Worm (Caenorhabditis elegans) whole organism, late embryonic: ENCODE measurements around the gene H01G02.3.

Source experiments
- K09A11.1 ChIP-seq: sonication (generic microtip); optimal IDR thresholded peaks from 2 replicates; lab custom pipeline; 2017; ENCODE audit warnings: antibody characterized with exemption, mild to moderate bottlenecking, missing genetic modification characterization, missing compliant biosample characterization; ENCODE audit not compliant: insufficient read depth
- ama-1 ChIP-seq: fragments of 150-350 bp; optimal IDR thresholded peaks from 2 replicates; lab custom pipeline; 2014
- ceh-18 ChIP-seq: sonication (generic microtip); optimal IDR thresholded peaks from 2 replicates; lab custom pipeline; 2016; ENCODE audit warnings: missing genetic modification characterization, missing compliant biosample characterization
- ceh-30 ChIP-seq: fragments of 150-350 bp; optimal IDR thresholded peaks from 2 replicates; lab custom pipeline; 2014; ENCODE audit warnings: missing biosample characterization, missing genetic modification characterization
- ceh-48 ChIP-seq: sonication (generic microtip); optimal IDR thresholded peaks from 2 replicates; lab custom pipeline; 2016; ENCODE audit warnings: missing genetic modification characterization, inconsistent platforms, missing compliant biosample characterization
- ceh-9 ChIP-seq: sonication (generic microtip); optimal IDR thresholded peaks from 2 replicates; lab custom pipeline; 2016; ENCODE audit warnings: mild to moderate bottlenecking, missing genetic modification characterization, inconsistent platforms, missing compliant biosample characterization
- dmd-4 ChIP-seq: sonication (generic microtip); optimal IDR thresholded peaks from 2 replicates; lab custom pipeline; 2016; ENCODE audit warnings: borderline replicate concordance, missing genetic modification characterization, missing compliant biosample characterization
- dve-1 ChIP-seq: sonication (generic microtip); optimal IDR thresholded peaks from 2 replicates; lab custom pipeline; 2017; ENCODE audit warnings: antibody characterized with exemption, mild to moderate bottlenecking, missing genetic modification characterization, missing compliant biosample characterization
- hlh-30 ChIP-seq: sonication (generic microtip); optimal IDR thresholded peaks from 2 replicates; lab custom pipeline; 2017; ENCODE audit warnings: antibody characterized with exemption, missing genetic modification characterization, missing compliant biosample characterization; ENCODE audit not compliant: insufficient read depth
- hlh-8 ChIP-seq: sonication (generic microtip); optimal IDR thresholded peaks from 2 replicates; lab custom pipeline; 2016; ENCODE audit warnings: missing genotype, missing genetic modification characterization, missing compliant biosample characterization
- npax-4 ChIP-seq: sonication (generic microtip); optimal IDR thresholded peaks from 2 replicates; lab custom pipeline; 2016; ENCODE audit warnings: missing genetic modification characterization, missing compliant biosample characterization
- sdc-2 ChIP-seq: sonication (generic microtip); optimal IDR thresholded peaks from 2 replicates; lab custom pipeline; 2016; ENCODE audit warnings: missing genotype, missing genetic modification characterization, missing compliant biosample characterization
- tbx-7 ChIP-seq: sonication (generic microtip); optimal IDR thresholded peaks from 2 replicates; lab custom pipeline; 2016; ENCODE audit warnings: missing genotype, missing genetic modification characterization, missing compliant biosample characterization
- zip-5 ChIP-seq: sonication (generic microtip); optimal IDR thresholded peaks from 2 replicates; lab custom pipeline; 2016; ENCODE audit warnings: missing genetic modification characterization, missing compliant biosample characterization

DNA sequence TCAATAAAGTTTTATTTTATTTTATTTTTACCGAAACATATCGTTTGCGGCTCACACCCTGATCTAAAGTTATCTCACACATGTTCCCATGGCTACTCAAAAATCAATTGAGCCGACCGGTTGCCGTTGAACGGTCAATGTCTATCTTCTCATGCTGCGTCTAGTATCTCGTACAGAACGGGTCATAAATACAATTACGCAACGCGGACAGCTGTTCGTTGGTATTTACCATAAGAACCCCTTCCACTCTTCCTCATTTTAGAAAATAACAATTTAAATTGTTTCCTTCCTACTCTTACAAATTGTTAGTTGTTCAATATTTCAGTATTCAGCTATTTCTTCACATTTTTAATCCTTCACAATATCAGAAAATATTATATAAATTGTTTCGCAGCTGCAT lies 48.6 kb downstream of the H01G02.3 start:
- no peak for TF ChIP-seq sdc-2
- no peak for TF ChIP-seq dmd-4
- no peak for TF ChIP-seq tbx-7 (tag; lab: Kevin White, UChicago)
- TF ChIP-seq K09A11.1 (tag; lab: Kevin White, UChicago): no peak
- no peak for TF ChIP-seq ceh-9 (tag; lab: Kevin White, UChicago)
- no peak for TF ChIP-seq zip-5 (tag; lab: Kevin White, UChicago)
- no peak for TF ChIP-seq ceh-48
- TF ChIP-seq ceh-18 (tag; lab: Kevin White, UChicago): no peak
- no peak for TF ChIP-seq npax-4 (tag; lab: Kevin White, UChicago)
- TF ChIP-seq hlh-30: no peak
- no peak for TF ChIP-seq ceh-30
- no peak for TF ChIP-seq hlh-8
- no peak for TF ChIP-seq ama-1
- no peak for TF ChIP-seq dve-1 (tag; lab: Kevin White, UChicago)
